Worm (Caenorhabditis elegans) whole organism, late embryonic: ENCODE results near the gene F32D8.5.

Source experiments
- F13H6.1 ChIP-seq: sonication (generic microtip); optimal IDR thresholded peaks from 2 replicates; lab custom pipeline; 2016; ENCODE audit warnings: missing genetic modification characterization, missing compliant biosample characterization
- ama-1 ChIP-seq: fragments of 150-350 bp; optimal IDR thresholded peaks from 2 replicates; lab custom pipeline; 2014
- ets-4 ChIP-seq: sonication (generic microtip); optimal IDR thresholded peaks from 2 replicates; lab custom pipeline; 2016; ENCODE audit warnings: missing genetic modification characterization, missing compliant biosample characterization
- fkh-6 ChIP-seq: sonication (generic microtip); optimal IDR thresholded peaks from 2 replicates; lab custom pipeline; 2016; ENCODE audit warnings: missing genetic modification characterization, missing compliant biosample characterization
- nhr-11 ChIP-seq: fragments of 150-350 bp; optimal IDR thresholded peaks from 2 replicates; lab custom pipeline; 2014; ENCODE audit warnings: missing biosample characterization, missing genetic modification characterization
- nhr-232 ChIP-seq: sonication (generic microtip); optimal IDR thresholded peaks from 2 replicates; lab custom pipeline; 2016; ENCODE audit warnings: missing genetic modification characterization, missing compliant biosample characterization
- npax-4 ChIP-seq: sonication (generic microtip); optimal IDR thresholded peaks from 2 replicates; lab custom pipeline; 2016; ENCODE audit warnings: missing genetic modification characterization, missing compliant biosample characterization
- pag-3 ChIP-seq: sonication (generic microtip); optimal IDR thresholded peaks from 2 replicates; lab custom pipeline; 2016; ENCODE audit warnings: missing compliant biosample characterization, missing genetic modification characterization, borderline replicate concordance
- pha-4 ChIP-seq: fragments of 150-350 bp; optimal IDR thresholded peaks from 2 replicates; lab custom pipeline; 2018; ENCODE audit warnings: missing biosample characterization, missing genetic modification reagents, missing genetic modification characterization
- sox-4 ChIP-seq: sonication (generic microtip); optimal IDR thresholded peaks from 2 replicates; lab custom pipeline; 2017; ENCODE audit warnings: mild to moderate bottlenecking, missing genetic modification characterization, inconsistent platforms, missing compliant biosample characterization
- tbx-2 ChIP-seq: sonication (generic microtip); optimal IDR thresholded peaks from 2 replicates; lab custom pipeline; 2016; ENCODE audit warnings: missing genetic modification characterization, missing compliant biosample characterization
- unc-42 ChIP-seq: sonication (generic microtip); optimal IDR thresholded peaks from 2 replicates; lab custom pipeline; 2016; ENCODE audit warnings: missing genotype, missing genetic modification characterization, missing compliant biosample characterization
- unc-55 ChIP-seq: sonication (generic microtip); optimal IDR thresholded peaks from 2 replicates; lab custom pipeline; 2017; ENCODE audit warnings: missing biosample characterization, missing genetic modification reagents, missing genetic modification characterization
- ztf-16 ChIP-seq: sonication (generic microtip); optimal IDR thresholded peaks from 2 replicates; lab custom pipeline; 2017; ENCODE audit warnings: missing genetic modification characterization, missing compliant biosample characterization

DNA sequence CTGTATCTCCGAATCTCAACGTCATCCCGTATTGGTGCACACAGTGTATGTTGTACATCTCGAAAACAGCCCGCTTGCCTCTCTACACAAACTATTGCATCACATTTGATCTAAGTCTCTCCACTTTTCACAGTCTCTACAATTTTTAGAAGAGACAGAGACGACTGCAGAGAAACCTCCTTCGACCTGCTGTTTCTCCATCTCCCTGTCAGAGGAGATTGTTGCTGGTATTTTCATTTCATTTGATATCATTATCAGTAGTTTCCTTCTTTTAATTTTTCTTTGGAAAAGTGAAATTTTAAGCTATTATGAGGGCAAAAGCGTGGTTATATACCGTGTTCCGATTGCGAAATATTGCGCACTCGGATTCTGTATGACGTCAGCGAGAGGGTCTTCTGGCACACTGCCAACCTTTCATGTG, 46.0 kb downstream of the F32D8.5 start:
- TF ChIP-seq pha-4, result no peak
- no peak for TF ChIP-seq npax-4 (tag; lab: Kevin White, UChicago)
- TF ChIP-seq fkh-6 (tag; lab: Kevin White, UChicago), result no peak
- TF ChIP-seq ztf-16 (tag; lab: Kevin White, UChicago), result no peak
- no peak for TF ChIP-seq sox-4
- no peak for TF ChIP-seq ama-1 (lab: Kevin White, UChicago)
- TF ChIP-seq nhr-232 (tag; lab: Kevin White, UChicago), result no peak
- peak; percentile 29 for TF ChIP-seq unc-55 (GFP tag; lab: Kevin White, UChicago)
- no peak for TF ChIP-seq nhr-11 (tag; lab: Kevin White, UChicago)
- TF ChIP-seq tbx-2, result no peak
- TF ChIP-seq unc-42 (tag; lab: Kevin White, UChicago), result peak; percentile 24
- TF ChIP-seq pag-3 (tag; lab: Kevin White, UChicago), result no peak
- TF ChIP-seq ets-4 (tag; lab: Kevin White, UChicago), result no peak
- no peak for TF ChIP-seq F13H6.1 (tag; lab: Kevin White, UChicago)
